Worm (Caenorhabditis elegans) whole organism, early embryonic: Measurements from ENCODE around the gene D1044.1.
A peak's percentile ranks its signal among the peaks of the same experiment; 100 is the strongest.

Experiments
- B0310.2 ChIP-seq: sonication (generic microtip); optimal IDR thresholded peaks from 2 replicates; lab custom pipeline; 2016; ENCODE audit warnings: mild to moderate bottlenecking, missing genetic modification characterization, missing compliant biosample characterization
- F13C5.2 ChIP-seq: sonication (generic microtip); optimal IDR thresholded peaks from 2 replicates; lab custom pipeline; 2017; ENCODE audit warnings: mild to moderate bottlenecking, missing genetic modification characterization, inconsistent platforms, missing compliant biosample characterization
- aly-1 ChIP-seq: sonication (generic microtip); optimal IDR thresholded peaks from 2 replicates; lab custom pipeline; 2016; ENCODE audit warnings: missing genetic modification characterization, missing compliant biosample characterization
- ama-1 ChIP-seq: fragments of 150-350 bp; optimal IDR thresholded peaks from 2 replicates; lab custom pipeline; 2014
- ceh-13 ChIP-seq: fragments of 200-800 bp; sonication (Bioruptor generic); optimal IDR thresholded peaks from 2 replicates; lab custom pipeline; 2018; ENCODE audit warnings: mild to moderate bottlenecking, missing genetic modification characterization, missing compliant biosample characterization
- ceh-36 ChIP-seq: sonication (generic microtip); optimal IDR thresholded peaks from 2 replicates; lab custom pipeline; 2016; ENCODE audit warnings: missing genetic modification characterization, inconsistent platforms, missing compliant biosample characterization
- ets-7 ChIP-seq: sonication (generic microtip); optimal IDR thresholded peaks from 2 replicates; lab custom pipeline; 2016; ENCODE audit warnings: missing genotype, missing genetic modification characterization, missing compliant biosample characterization
- flt-1 ChIP-seq: fragments of 200-800 bp; sonication (Bioruptor generic); IDR thresholded peaks from 2 replicates; pipeline ENCODE4 v1.3.6; 2022; ENCODE audit warnings: missing genetic modification characterization, missing compliant biosample characterization
- hmbx-1 ChIP-seq: sonication (generic microtip); optimal IDR thresholded peaks from 2 replicates; lab custom pipeline; 2016; ENCODE audit warnings: mild to moderate bottlenecking, missing genetic modification characterization, missing compliant biosample characterization
- hmg-4 ChIP-seq: fragments of 200-800 bp; sonication (Bioruptor generic); optimal IDR thresholded peaks from 2 replicates; lab custom pipeline; 2018; ENCODE audit warnings: mild to moderate bottlenecking, missing genetic modification characterization, missing compliant biosample characterization
- hnd-1 ChIP-seq: sonication (generic microtip); optimal IDR thresholded peaks from 2 replicates; lab custom pipeline; 2016; ENCODE audit warnings: missing genetic modification characterization, missing compliant biosample characterization
- pes-1 ChIP-seq: fragments of 200-800 bp; sonication (Bioruptor generic); IDR thresholded peaks from 2 replicates; pipeline ENCODE4 v1.3.6; 2022; ENCODE audit warnings: missing genetic modification reagents, missing genetic modification characterization, missing compliant biosample characterization
- scrt-1 ChIP-seq: fragments of 200-800 bp; sonication (Bioruptor generic); IDR thresholded peaks from 2 replicates; pipeline ENCODE4 v1.3.6; 2022; ENCODE audit warnings: missing genetic modification characterization, missing compliant biosample characterization
- sea-1 ChIP-seq: fragments of 200-800 bp; sonication (Bioruptor generic); conservative IDR thresholded peaks from 2 replicates; pipeline ENCODE4 v1.3.6; 2022; ENCODE audit warnings: missing genetic modification characterization, missing compliant biosample characterization
- tbx-11 ChIP-seq: fragments of 200-800 bp; sonication (Bioruptor generic); IDR thresholded peaks from 2 replicates; pipeline ENCODE4 v1.3.6; 2022; ENCODE audit warnings: missing genetic modification characterization, missing compliant biosample characterization
- tbx-37 ChIP-seq: fragments of 200-800 bp; sonication (Bioruptor generic); conservative IDR thresholded peaks from 2 replicates; pipeline ENCODE4 v1.3.6; 2022; ENCODE audit warnings: missing genetic modification reagents, missing genetic modification characterization, missing compliant biosample characterization
- tra-4 ChIP-seq: sonication (generic microtip); optimal IDR thresholded peaks from 2 replicates; lab custom pipeline; 2017; ENCODE audit warnings: missing genetic modification characterization, missing compliant biosample characterization

Gene D1044.1

ce11 chrIII:5553098-5553497 is 9.0 kb downstream of the D1044.1 start:
- TF ChIP-seq pes-1 (GFP tag; lab: Robert Waterston, UW), result no peak
- TF ChIP-seq F13C5.2 (tag; lab: Kevin White, UChicago), result no peak
- TF ChIP-seq B0310.2 (tag; lab: Kevin White, UChicago), result no peak
- no peak for TF ChIP-seq sea-1 (GFP tag; lab: Robert Waterston, UW)
- TF ChIP-seq flt-1 (GFP tag; lab: Robert Waterston, UW), result no peak
- no peak for TF ChIP-seq hmbx-1 (tag; lab: Kevin White, UChicago)
- TF ChIP-seq tbx-37 (GFP tag; lab: Robert Waterston, UW), result no peak
- TF ChIP-seq ama-1 (lab: Kevin White, UChicago), result no peak
- no peak for TF ChIP-seq ceh-13 (GFP tag; lab: Kevin White, UChicago)
- no peak for TF ChIP-seq scrt-1 (GFP tag; lab: Robert Waterston, UW)
- TF ChIP-seq tra-4 (tag; lab: Kevin White, UChicago), result no peak

DNA sequence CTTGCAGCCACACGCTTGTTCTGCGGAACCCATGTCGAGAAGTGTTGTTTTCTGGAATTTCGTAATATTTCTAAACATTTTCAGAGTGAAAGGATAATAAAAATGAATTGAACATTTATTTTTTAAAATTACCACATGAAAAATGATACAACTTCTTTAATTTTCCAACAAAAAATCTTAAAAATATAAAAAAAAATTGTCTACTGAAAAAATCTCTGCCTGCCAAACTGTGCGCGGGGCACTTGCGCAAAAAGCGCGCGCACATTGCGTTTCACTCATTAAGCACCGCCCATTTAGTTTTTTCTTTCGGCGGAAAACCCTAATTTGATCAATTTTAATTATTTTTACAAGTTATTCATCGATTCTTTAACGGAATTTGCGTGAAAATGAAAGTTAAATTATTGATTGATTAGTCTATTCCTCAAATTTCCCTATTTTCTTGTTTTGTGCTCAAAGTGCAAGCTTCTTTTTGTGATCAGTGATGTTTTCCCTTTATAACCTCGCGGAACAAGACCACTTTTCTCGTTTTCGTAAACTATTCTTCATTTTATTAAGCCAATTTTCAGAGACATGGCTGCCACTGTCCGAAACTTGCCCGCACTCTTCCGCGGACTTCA is 10.9 kb downstream of the D1044.1 start, which contains the start of the genes nmad-1 and hach-1:
Gene nmad-1, minus strand, starts transcription at position 51 of the 617 bp plus-strand sequence.
Gene hach-1, plus strand, starts transcription at position 567 of the 617 bp plus-strand sequence.
- peak; percentile 84 for TF ChIP-seq B0310.2 (tag; lab: Kevin White, UChicago)
- peak; percentile 86 for TF ChIP-seq flt-1 (GFP tag; lab: Robert Waterston, UW)
- TF ChIP-seq tbx-11 (GFP tag; lab: Robert Waterston, UW), result peak; percentile 94
- peak; percentile 77 for TF ChIP-seq aly-1 (tag; lab: Kevin White, UChicago)
- TF ChIP-seq hmbx-1 (tag; lab: Kevin White, UChicago), result peak; percentile 60
- TF ChIP-seq scrt-1 (GFP tag; lab: Robert Waterston, UW), result peak; percentile 93
- TF ChIP-seq hmg-4, result peak; percentile 89
- no peak for TF ChIP-seq ama-1 (lab: Kevin White, UChicago)
- peak; percentile 91 for TF ChIP-seq sea-1 (GFP tag; lab: Robert Waterston, UW)
- peak; percentile 77 for TF ChIP-seq tra-4 (tag; lab: Kevin White, UChicago)
- peak; percentile 94 for TF ChIP-seq pes-1 (GFP tag; lab: Robert Waterston, UW)
- peak; percentile 91 for TF ChIP-seq ceh-36 (tag; lab: Kevin White, UChicago)
- TF ChIP-seq ceh-13 (GFP tag; lab: Kevin White, UChicago), result peak; percentile 91
- peak; percentile 78 for TF ChIP-seq hnd-1
- peak; percentile 89 for TF ChIP-seq tbx-37 (GFP tag; lab: Robert Waterston, UW)
- peak; percentile 96 for TF ChIP-seq F13C5.2 (tag; lab: Kevin White, UChicago)
- TF ChIP-seq ets-7 (tag; lab: Kevin White, UChicago), result peak; percentile 75

DNA sequence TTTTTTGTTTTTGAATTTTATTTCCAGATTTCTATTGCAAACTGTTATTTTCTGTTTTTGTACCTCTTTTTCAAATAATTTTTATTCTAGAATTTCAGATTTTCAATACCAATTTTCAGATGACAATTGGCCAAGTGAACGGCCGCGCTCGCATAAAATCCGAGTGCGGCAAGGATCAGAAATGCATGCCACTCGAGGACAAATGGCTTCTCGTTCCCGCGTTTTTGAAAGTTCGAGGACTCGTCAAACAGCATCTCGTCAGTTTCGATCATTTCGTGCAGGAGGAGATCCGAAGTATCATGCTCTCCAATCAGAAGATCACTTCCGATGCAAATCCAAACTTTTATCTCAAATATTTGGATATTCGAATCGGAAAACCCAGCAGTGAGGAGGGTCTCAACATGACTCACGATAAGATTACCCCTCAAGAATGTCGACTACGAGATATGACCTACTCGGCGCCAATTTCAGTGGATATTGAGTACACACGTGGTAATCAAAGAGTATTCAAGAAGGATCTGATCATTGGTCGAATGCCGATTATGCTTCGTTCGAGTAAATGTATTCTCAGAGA is 13.2 kb downstream of the D1044.1 start, which contains the start of gene rpc-2:
Gene rpc-2, plus strand, starts transcription at position 120 of the 574 bp plus-strand sequence.
- TF ChIP-seq hmbx-1 (tag; lab: Kevin White, UChicago) (no peak), sea-1 (GFP tag; lab: Robert Waterston, UW) (no peak), tbx-11 (GFP tag; lab: Robert Waterston, UW) (no peak), ceh-13 (GFP tag; lab: Kevin White, UChicago) (no peak), pes-1 (GFP tag; lab: Robert Waterston, UW) (no peak), B0310.2 (tag; lab: Kevin White, UChicago) (no peak), aly-1 (tag; lab: Kevin White, UChicago) (no peak), hmg-4 (no peak), ceh-36 (tag; lab: Kevin White, UChicago) (no peak), ets-7 (tag; lab: Kevin White, UChicago) (no peak), ama-1 (lab: Kevin White, UChicago) (no peak), scrt-1 (GFP tag; lab: Robert Waterston, UW) (no peak), hnd-1 (no peak), tra-4 (tag; lab: Kevin White, UChicago) (no peak), F13C5.2 (tag; lab: Kevin White, UChicago) (no peak), tbx-37 (GFP tag; lab: Robert Waterston, UW) (no peak), flt-1 (GFP tag; lab: Robert Waterston, UW) (no peak)

- TF ChIP-seq ama-1 (lab: Kevin White, UChicago) (no peak), F13C5.2 (tag; lab: Kevin White, UChicago) (no peak), hmg-4 (no peak), tbx-11 (GFP tag; lab: Robert Waterston, UW) (no peak), B0310.2 (tag; lab: Kevin White, UChicago) (no peak), aly-1 (tag; lab: Kevin White, UChicago) (no peak), pes-1 (GFP tag; lab: Robert Waterston, UW) (no peak), hnd-1 (no peak), sea-1 (GFP tag; lab: Robert Waterston, UW) (no peak)
Measured at ce11 chrIII:5563680-5564079, 19.6 kb downstream of the D1044.1 start.

- TF ChIP-seq pes-1 (GFP tag; lab: Robert Waterston, UW), result no peak
- no peak for TF ChIP-seq tra-4 (tag; lab: Kevin White, UChicago)
- no peak for TF ChIP-seq sea-1 (GFP tag; lab: Robert Waterston, UW)
- TF ChIP-seq ceh-13 (GFP tag; lab: Kevin White, UChicago), result no peak
- TF ChIP-seq tbx-37 (GFP tag; lab: Robert Waterston, UW), result no peak
- TF ChIP-seq ceh-36 (tag; lab: Kevin White, UChicago), result no peak
- TF ChIP-seq aly-1 (tag; lab: Kevin White, UChicago), result no peak
- TF ChIP-seq scrt-1 (GFP tag; lab: Robert Waterston, UW), result no peak
- TF ChIP-seq hnd-1, result no peak
- TF ChIP-seq tbx-11 (GFP tag; lab: Robert Waterston, UW), result no peak
- TF ChIP-seq hmbx-1 (tag; lab: Kevin White, UChicago), result no peak
- no peak for TF ChIP-seq flt-1 (GFP tag; lab: Robert Waterston, UW)
- no peak for TF ChIP-seq F13C5.2 (tag; lab: Kevin White, UChicago)
- no peak for TF ChIP-seq ets-7 (tag; lab: Kevin White, UChicago)
- no peak for TF ChIP-seq ama-1 (lab: Kevin White, UChicago)
- no peak for TF ChIP-seq B0310.2 (tag; lab: Kevin White, UChicago)
- no peak for TF ChIP-seq hmg-4
Measured at ce11 chrIII:5564325-5564724, 20.2 kb downstream of the D1044.1 start.

- TF ChIP-seq sea-1 (GFP tag; lab: Robert Waterston, UW) (no peak), ceh-13 (GFP tag; lab: Kevin White, UChicago) (no peak), ama-1 (lab: Kevin White, UChicago) (no peak), hnd-1 (no peak), aly-1 (tag; lab: Kevin White, UChicago) (no peak), flt-1 (GFP tag; lab: Robert Waterston, UW) (no peak), tbx-37 (GFP tag; lab: Robert Waterston, UW) (0 out of 2 replicates have a peak, but pooled peaks have one; percentile 2), hmbx-1 (tag; lab: Kevin White, UChicago) (no peak), F13C5.2 (tag; lab: Kevin White, UChicago) (no peak), scrt-1 (GFP tag; lab: Robert Waterston, UW) (no peak), tbx-11 (GFP tag; lab: Robert Waterston, UW) (no peak), B0310.2 (tag; lab: Kevin White, UChicago) (no peak), tra-4 (tag; lab: Kevin White, UChicago) (no peak), ceh-36 (tag; lab: Kevin White, UChicago) (no peak), ets-7 (tag; lab: Kevin White, UChicago) (no peak), hmg-4 (peak; percentile 12), pes-1 (GFP tag; lab: Robert Waterston, UW) (no peak)
Measured at ce11 chrIII:5564799-5565198, 20.7 kb downstream of the D1044.1 start, which contains the start of gene mlc-3. Gene mlc-3 (plus strand): TSS chrIII:5565025.
